Worm (Caenorhabditis elegans) whole organism, mixed stage, embryonic: ENCODE measurements around the gene ptp-2.

Source experiments
- M03D4.4 ChIP-seq: sonication (generic microtip); optimal IDR thresholded peaks from 2 replicates; lab custom pipeline; 2017; ENCODE audit warnings: mild to moderate bottlenecking, missing genetic modification characterization, missing compliant biosample characterization
- bed-3 ChIP-seq: fragments of 200-800 bp; sonication (Bioruptor generic); optimal IDR thresholded peaks from 3 replicates; lab custom pipeline; 2018; ENCODE audit warnings: mild to moderate bottlenecking, missing genetic modification characterization, moderate library complexity, missing compliant biosample characterization
- ceh-39 ChIP-seq: fragments of 150-350 bp; optimal IDR thresholded peaks from 2 replicates; lab custom pipeline; 2014; ENCODE audit warnings: missing biosample characterization, missing genetic modification characterization
- ceh-43 ChIP-seq: fragments of 200-800 bp; sonication (Bioruptor generic); optimal IDR thresholded peaks from 2 replicates; lab custom pipeline; 2018; ENCODE audit warnings: mild to moderate bottlenecking, missing genetic modification characterization, moderate library complexity, missing compliant biosample characterization
- ceh-83 ChIP-seq: fragments of 200-800 bp; sonication (Bioruptor generic); optimal IDR thresholded peaks from 2 replicates; lab custom pipeline; 2018; ENCODE audit warnings: mild to moderate bottlenecking, missing genetic modification characterization, missing compliant biosample characterization
- ces-1 ChIP-seq: fragments of 150-350 bp; optimal IDR thresholded peaks from 2 replicates; lab custom pipeline; 2014; ENCODE audit warnings: missing biosample characterization, missing genetic modification reagents, missing genetic modification characterization
- cnd-1 ChIP-seq: fragments of 200-800 bp; sonication (Bioruptor generic); optimal IDR thresholded peaks from 2 replicates; lab custom pipeline; 2018; ENCODE audit warnings: mild to moderate bottlenecking, missing genetic modification characterization, missing compliant biosample characterization
- drap-1 ChIP-seq: fragments of 200-800 bp; sonication (Bioruptor generic); optimal IDR thresholded peaks from 3 replicates; lab custom pipeline; 2018; ENCODE audit warnings: mild to moderate bottlenecking, missing genetic modification characterization, missing compliant biosample characterization
- elt-1 ChIP-seq: sonication (generic microtip); optimal IDR thresholded peaks from 2 replicates; lab custom pipeline; 2017; ENCODE audit warnings: missing genetic modification characterization, mild to moderate bottlenecking, missing compliant biosample characterization, antibody characterized with exemption, moderate library complexity, borderline replicate concordance; ENCODE audit not compliant: insufficient read depth
- elt-3 ChIP-seq: fragments of 150-350 bp; optimal IDR thresholded peaks from 2 replicates; lab custom pipeline; 2014; ENCODE audit warnings: missing biosample characterization, missing genetic modification characterization
- ham-2 ChIP-seq: fragments of 200-800 bp; sonication (Bioruptor generic); optimal IDR thresholded peaks from 2 replicates; lab custom pipeline; 2018; ENCODE audit warnings: mild to moderate bottlenecking, missing genetic modification characterization, missing compliant biosample characterization
- lin-13 ChIP-seq: fragments of 150-350 bp; optimal IDR thresholded peaks from 2 replicates; lab custom pipeline; 2014; ENCODE audit warnings: missing biosample characterization, missing genetic modification characterization
- lin-32 ChIP-seq: fragments of 200-800 bp; sonication (Bioruptor generic); optimal IDR thresholded peaks from 2 replicates; lab custom pipeline; 2018; ENCODE audit warnings: mild to moderate bottlenecking, missing genetic modification characterization, missing compliant biosample characterization
- lsy-2 ChIP-seq: fragments of 150-350 bp; optimal IDR thresholded peaks from 2 replicates; lab custom pipeline; 2014; ENCODE audit warnings: missing biosample characterization, missing genetic modification characterization
- mab-5 ChIP-seq: fragments of 150-350 bp; optimal IDR thresholded peaks from 2 replicates; lab custom pipeline; 2014; ENCODE audit warnings: missing biosample characterization, missing genetic modification characterization
- mep-1 ChIP-seq: fragments of 150-350 bp; optimal IDR thresholded peaks from 2 replicates; lab custom pipeline; 2017; ENCODE audit warnings: missing biosample characterization, missing genetic modification reagents, missing genetic modification characterization, inconsistent platforms
- mls-2 ChIP-seq: sonication (generic microtip); optimal IDR thresholded peaks from 2 replicates; lab custom pipeline; 2016; ENCODE audit warnings: mild to moderate bottlenecking, missing genetic modification characterization, moderate library complexity, missing compliant biosample characterization
- nhr-12 ChIP-seq: fragments of 150-350 bp; optimal IDR thresholded peaks from 2 replicates; lab custom pipeline; 2014; ENCODE audit warnings: missing biosample characterization, missing genetic modification characterization
- nhr-2 ChIP-seq: fragments of 150-350 bp; optimal IDR thresholded peaks from 2 replicates; lab custom pipeline; 2014; ENCODE audit warnings: missing biosample characterization, missing genetic modification characterization
- nhr-28 ChIP-seq: fragments of 150-350 bp; optimal IDR thresholded peaks from 2 replicates; lab custom pipeline; 2014; ENCODE audit warnings: missing biosample characterization, missing genetic modification characterization
- nhr-76 ChIP-seq: sonication (generic microtip); optimal IDR thresholded peaks from 2 replicates; lab custom pipeline; 2017; ENCODE audit warnings: missing biosample characterization, missing genetic modification characterization
- pha-4 ChIP-seq: fragments of 150-350 bp; optimal IDR thresholded peaks from 2 replicates; lab custom pipeline; 2018; ENCODE audit warnings: missing biosample characterization, missing genetic modification reagents, missing genetic modification characterization
- sem-2 ChIP-seq: fragments of 200-800 bp; sonication (Bioruptor generic); optimal IDR thresholded peaks from 2 replicates; lab custom pipeline; 2018; ENCODE audit warnings: mild to moderate bottlenecking, missing genetic modification characterization, missing compliant biosample characterization
- snpc-4 ChIP-seq: fragments of 150-350 bp; optimal IDR thresholded peaks from 2 replicates; lab custom pipeline; 2014; ENCODE audit warnings: missing biosample characterization, missing genetic modification characterization
- sptf-1 ChIP-seq: sonication (generic microtip); optimal IDR thresholded peaks from 2 replicates; lab custom pipeline; 2017; ENCODE audit warnings: mild to moderate bottlenecking, missing genetic modification characterization, moderate library complexity, missing compliant biosample characterization
- tbx-8 ChIP-seq: fragments of 200-800 bp; sonication (Bioruptor generic); optimal IDR thresholded peaks from 2 replicates; lab custom pipeline; 2018; ENCODE audit warnings: mild to moderate bottlenecking, missing genetic modification characterization, moderate library complexity, missing compliant biosample characterization
- unc-120 ChIP-seq: sonication (generic microtip); optimal IDR thresholded peaks from 2 replicates; lab custom pipeline; 2017; ENCODE audit warnings: missing genetic modification characterization, missing compliant biosample characterization; ENCODE audit not compliant: poor library complexity, severe bottlenecking
- unc-39 ChIP-seq: fragments of 150-350 bp; optimal IDR thresholded peaks from 2 replicates; lab custom pipeline; 2014; ENCODE audit warnings: missing biosample characterization, missing genetic modification characterization
- zip-8 ChIP-seq: fragments of 150-350 bp; optimal IDR thresholded peaks from 2 replicates; lab custom pipeline; 2014; ENCODE audit warnings: missing biosample characterization, missing genetic modification characterization
- ztf-11 ChIP-seq: fragments of 150-350 bp; optimal IDR thresholded peaks from 2 replicates; lab custom pipeline; 2014; ENCODE audit warnings: missing biosample characterization, missing genetic modification characterization

The ptp-2 gene

ce11 chrII:5911939-5912523 is 6.4 kb upstream of the ptp-2 start:
- TF ChIP-seq zip-8 (tag; lab: Kevin White, UChicago) (no peak), unc-120 (tag; lab: Kevin White, UChicago) (peak; percentile 15), mab-5 (no peak), nhr-2 (tag; lab: Kevin White, UChicago) (no peak)

- TF ChIP-seq nhr-2 (tag; lab: Kevin White, UChicago): no peak
- no peak for TF ChIP-seq nhr-12
- no peak for TF ChIP-seq snpc-4 (tag; lab: Kevin White, UChicago)
- TF ChIP-seq lin-13 (tag; lab: Kevin White, UChicago): no peak
- no peak for TF ChIP-seq ces-1 (GFP tag; lab: Kevin White, UChicago)
Observed at ce11 chrII:5913897-5914296, 4.5 kb upstream of the ptp-2 start.

DNA sequence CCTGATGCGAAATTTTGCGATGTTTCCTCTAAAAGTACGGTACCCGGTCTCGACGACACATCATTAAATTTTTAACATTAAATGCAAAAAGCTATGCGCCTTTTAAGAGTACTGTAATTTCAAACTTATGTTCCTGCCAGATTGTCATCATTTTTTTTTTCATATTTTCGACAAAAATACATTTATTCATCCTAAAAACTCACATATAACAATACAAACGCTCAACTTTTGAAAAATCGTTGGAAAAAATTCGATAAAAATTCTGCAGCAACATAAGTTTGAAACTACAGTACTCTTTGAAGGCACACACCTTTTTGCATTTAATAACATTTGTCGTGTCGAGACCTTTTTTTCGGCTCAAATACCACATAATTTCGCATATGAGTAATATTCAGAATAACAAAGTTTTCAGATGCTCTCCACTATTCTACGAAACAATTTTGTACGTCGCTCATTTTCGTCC is 1.4 kb upstream of the ptp-2 start, which contains the start of gene frh-1:
frh-1 (plus strand) TSS at position 413 of the 463 bp plus-strand sequence.
- TF ChIP-seq tbx-8: no peak

- TF ChIP-seq ceh-83 (GFP tag; lab: Kevin White, UChicago): no peak
- no peak for TF ChIP-seq elt-1 (tag; lab: Kevin White, UChicago)
- no peak for TF ChIP-seq cnd-1 (tag; lab: Kevin White, UChicago)
- no peak for TF ChIP-seq bed-3 (GFP tag; lab: Kevin White, UChicago)
- TF ChIP-seq unc-120 (tag; lab: Kevin White, UChicago): no peak
- no peak for TF ChIP-seq sptf-1 (tag; lab: Kevin White, UChicago)
- TF ChIP-seq nhr-76 (tag; lab: Kevin White, UChicago): no peak
- TF ChIP-seq nhr-2 (tag; lab: Kevin White, UChicago): no peak
- TF ChIP-seq nhr-12: no peak
- no peak for TF ChIP-seq mab-5
- TF ChIP-seq drap-1: no peak
- TF ChIP-seq elt-3 (tag; lab: Kevin White, UChicago): no peak
- TF ChIP-seq ztf-11 (tag; lab: Kevin White, UChicago): no peak
- TF ChIP-seq pha-4 (tag; lab: Kevin White, UChicago): no peak
- no peak for TF ChIP-seq mls-2 (tag; lab: Kevin White, UChicago)
Observed at ce11 chrII:5921620-5922019, 3.2 kb downstream of the ptp-2 start, which contains the start of gene vrk-1. Gene vrk-1, plus strand, starts transcription at chrII:5921967.

- TF ChIP-seq cnd-1 (tag; lab: Kevin White, UChicago): no peak
- no peak for TF ChIP-seq nhr-28 (tag; lab: Kevin White, UChicago)
- TF ChIP-seq mep-1 (tag; lab: Kevin White, UChicago): no peak
- TF ChIP-seq ham-2 (GFP tag; lab: Kevin White, UChicago): no peak
- TF ChIP-seq unc-39 (tag; lab: Kevin White, UChicago): no peak
- TF ChIP-seq nhr-12: no peak
- TF ChIP-seq ceh-43 (GFP tag; lab: Kevin White, UChicago): no peak
- no peak for TF ChIP-seq nhr-76 (tag; lab: Kevin White, UChicago)
- TF ChIP-seq lin-13 (tag; lab: Kevin White, UChicago): no peak
- no peak for TF ChIP-seq ces-1 (GFP tag; lab: Kevin White, UChicago)
- no peak for TF ChIP-seq M03D4.4 (tag; lab: Kevin White, UChicago)
- TF ChIP-seq tbx-8: no peak
- TF ChIP-seq ceh-39: no peak
- no peak for TF ChIP-seq bed-3 (GFP tag; lab: Kevin White, UChicago)
- no peak for TF ChIP-seq lin-32 (GFP tag; lab: Kevin White, UChicago)
- no peak for TF ChIP-seq lsy-2 (tag; lab: Kevin White, UChicago)
- no peak for TF ChIP-seq sem-2
- TF ChIP-seq pha-4 (tag; lab: Kevin White, UChicago): no peak
- TF ChIP-seq, all 35 proteins: peak for 0
Observed at ce11 chrII:5928502-5928901, 10.1 kb downstream of the ptp-2 start, which contains the start of gene egl-44. Gene egl-44, plus strand, starts transcription at chrII:5928802.
